Fruit fly (Drosophila melanogaster): ENCODE measurements around the gene CG15498.

DNA sequence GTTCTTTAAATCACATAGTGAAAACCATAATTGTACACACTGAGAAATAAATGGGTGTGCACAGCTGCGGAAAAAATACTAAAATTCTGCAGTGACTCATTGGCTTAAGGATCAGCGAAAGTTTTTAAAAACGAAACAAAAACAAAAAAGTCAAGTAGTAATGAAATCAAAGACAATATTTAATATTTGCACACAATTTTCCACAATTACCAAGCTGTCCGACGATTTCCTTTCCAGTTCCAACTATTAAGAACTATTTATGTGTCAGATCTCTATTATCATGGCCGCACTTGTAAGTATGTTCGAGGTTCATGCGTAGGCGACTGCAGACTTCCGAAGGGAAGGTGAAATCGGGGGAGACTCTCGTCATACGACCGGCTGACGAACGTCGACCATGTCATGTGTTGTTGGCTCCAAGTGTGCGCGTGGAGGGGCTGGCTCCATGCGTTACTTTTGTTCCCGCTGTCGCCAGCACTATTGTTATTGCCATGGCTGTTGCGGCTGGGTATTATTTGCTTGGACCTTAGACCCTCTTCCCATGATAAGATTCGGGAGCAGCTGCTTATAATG is 46.0 kb upstream of the CG15498 start:
- TF ChIP-seq CG8478 (optimal IDR thresholded peaks at IDR 0.05) (no peak), CTCF (optimal IDR thresholded peaks at IDR 0.05) (no peak)
